Fruit fly (Drosophila melanogaster): Measurements from ENCODE around the gene CG11927.

CG11927 gene

dm6 chr2L:4811491-4812058 is 36.0 kb upstream of the CG11927 start (continued):
- TF ChIP-seq dysf (GFP tag; IDR thresholded peaks at IDR 0.05): no peak
- peak; percentile 80 for TF ChIP-seq corto (GFP tag; optimal IDR thresholded peaks at IDR 0.05)
- TF ChIP-seq CG7928 (GFP tag; optimal IDR thresholded peaks at IDR 0.05): no peak
- TF ChIP-seq CG5180 (GFP tag; optimal IDR thresholded peaks at IDR 0.05): peak; percentile 22
- TF ChIP-seq CG8290 (GFP tag; optimal IDR thresholded peaks at IDR 0.05): no peak
- TF ChIP-seq CG8290 (tag; optimal IDR thresholded peaks at IDR 0.05): peak in 1 of 2 experiments; percentile 77
- TF ChIP-seq nerfin-1 (tag; optimal IDR thresholded peaks at IDR 0.05): peak; percentile 12
- 0 out of 2 replicates have a peak, but pooled peaks have one; percentile 15 for TF ChIP-seq Awh (GFP tag; IDR thresholded peaks at IDR 0.05)
- peak; percentile 23 for TF ChIP-seq CG33213 (GFP tag; optimal IDR thresholded peaks at IDR 0.05)
- TF ChIP-seq D (optimal IDR thresholded peaks at IDR 0.05): peak; percentile 95
- no peak for TF ChIP-seq D (GFP tag; optimal IDR thresholded peaks at IDR 0.05)
- TF ChIP-seq Myb (GFP tag; optimal IDR thresholded peaks at IDR 0.05): no peak
- TF ChIP-seq CG31224 (GFP tag; IDR thresholded peaks at IDR 0.05): peak; percentile 100
- TF ChIP-seq bigmax (GFP tag; optimal IDR thresholded peaks at IDR 0.05): peak; percentile 49
- peak; percentile 55 for TF ChIP-seq CG9932 (GFP tag; IDR thresholded peaks at IDR 0.05)
- peak; percentile 25 for TF ChIP-seq nau (GFP tag; optimal IDR thresholded peaks at IDR 0.05)
- TF ChIP-seq CG15011 (GFP tag; optimal IDR thresholded peaks at IDR 0.05): no peak
- TF ChIP-seq ems (GFP tag; optimal IDR thresholded peaks at IDR 0.05): no peak
- TF ChIP-seq Vsx1 (GFP tag; optimal IDR thresholded peaks at IDR 0.05): no peak
- TF ChIP-seq sqz (GFP tag; optimal IDR thresholded peaks at IDR 0.05): peak; percentile 84
- TF ChIP-seq Dp (GFP tag; optimal IDR thresholded peaks at IDR 0.05): no peak
- no peak for TF ChIP-seq croc (GFP tag; conservative IDR thresholded peaks at IDR 0.05)
- TF ChIP-seq vnd (GFP tag; IDR thresholded peaks at IDR 0.05; ENCODE audit: partially characterized antibody): peak; percentile 65
- TF ChIP-seq her (GFP tag; optimal IDR thresholded peaks at IDR 0.05): peak; percentile 50
- peak; percentile 33 for TF ChIP-seq stwl (tag; optimal IDR thresholded peaks at IDR 0.05)
- peak; percentile 84 for TF ChIP-seq CG6791 (GFP tag; IDR thresholded peaks at IDR 0.05; ENCODE audit: partially characterized antibody)
- TF ChIP-seq sim (GFP tag; IDR thresholded peaks at IDR 0.05): no peak
- peak; percentile 60; the same call in 1 of the 3 replicates for TF ChIP-seq CG6175 (GFP tag; IDR thresholded peaks at IDR 0.05)
- peak; percentile 65; the same call in 2 of the 3 replicates for TF ChIP-seq so (GFP tag; IDR thresholded peaks at IDR 0.05)
- TF ChIP-seq cwo (GFP tag; optimal IDR thresholded peaks at IDR 0.05): peak; percentile 95
- TF ChIP-seq Bteb2 (GFP tag; optimal IDR thresholded peaks at IDR 0.05): no peak
- TF ChIP-seq rib (GFP tag; IDR thresholded peaks at IDR 0.05): peak; percentile 89
- peak; percentile 13 for TF ChIP-seq pzg (GFP tag; optimal IDR thresholded peaks at IDR 0.05)
- no peak for TF ChIP-seq CG4404 (GFP tag; IDR thresholded peaks at IDR 0.05)
- no peak for TF ChIP-seq CG17802 (tag; optimal IDR thresholded peaks at IDR 0.05)
- no peak for TF ChIP-seq zen (tag; optimal IDR thresholded peaks at IDR 0.05)
- TF ChIP-seq knrl (GFP tag; IDR thresholded peaks at IDR 0.05; ENCODE audit: partially characterized antibody): peak; percentile 65
- peak; percentile 94 for TF ChIP-seq kni (GFP tag; optimal IDR thresholded peaks at IDR 0.05)
- TF ChIP-seq Drgx (GFP tag; IDR thresholded peaks at IDR 0.05): peak; percentile 69
- no peak for TF ChIP-seq CG10209 (GFP tag; optimal IDR thresholded peaks at IDR 0.05)
- TF ChIP-seq HmgD (GFP tag; optimal IDR thresholded peaks at IDR 0.05): peak; percentile 93
- no peak for TF ChIP-seq Pdp1 (GFP tag; optimal IDR thresholded peaks at IDR 0.05)
- TF ChIP-seq Hmx (GFP tag; optimal IDR thresholded peaks at IDR 0.05): no peak
- no peak for TF ChIP-seq pb (GFP tag; optimal IDR thresholded peaks at IDR 0.05)
- peak; percentile 98 for TF ChIP-seq CG2199 (GFP tag; IDR thresholded peaks at IDR 0.05)
- TF ChIP-seq Abd-B (GFP tag; optimal IDR thresholded peaks at IDR 0.05): no peak
- no peak for TF ChIP-seq Bdp1 (GFP tag; optimal IDR thresholded peaks at IDR 0.05)
- TF ChIP-seq unc-4 (GFP tag; IDR thresholded peaks at IDR 0.05; ENCODE audit: partially characterized antibody): peak; percentile 66
- no peak for TF ChIP-seq slbo (GFP tag; IDR thresholded peaks at IDR 0.05)
- TF ChIP-seq Doc3 (GFP tag; IDR thresholded peaks at IDR 0.05; ENCODE audit: partially characterized antibody): peak; percentile 73; the same call in 2 of the 3 replicates
